Worm (Caenorhabditis elegans): Measurements from ENCODE around the gene enpl-1.

The enpl-1 gene

ce11 chrIV:11103501-11103900, 15.6 kb upstream of the enpl-1 start:
- TF ChIP-seq nhr-11 (tag; optimal IDR thresholded peaks at IDR 0.05) (peak; percentile 79), ceh-14 (tag; optimal IDR thresholded peaks at IDR 0.05) (no peak)

DNA sequence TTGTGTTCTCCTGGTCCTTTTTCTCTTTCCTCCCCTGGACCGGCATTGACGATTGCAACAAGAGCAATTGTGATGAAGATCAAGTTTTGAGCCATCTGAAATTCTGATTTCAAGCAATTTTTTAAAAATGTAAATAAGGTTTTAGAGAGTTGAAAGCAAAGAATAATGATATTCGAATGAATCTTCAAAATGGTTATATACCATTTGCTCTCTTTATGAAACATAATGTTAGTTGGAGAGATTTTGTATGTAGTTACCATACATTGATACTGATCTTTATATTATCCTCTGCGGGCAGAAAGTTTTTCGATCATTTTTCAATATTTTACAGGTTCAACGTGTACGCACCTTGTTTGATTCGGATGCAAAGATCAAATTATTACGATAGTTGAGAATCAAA, 13.4 kb upstream of the enpl-1 start, which contains the start of gene srlf-24:
TSS of gene srlf-24 (minus strand) at position 101 of the 400 bp plus-strand sequence.
- no peak for TF ChIP-seq mec-3 (tag; optimal IDR thresholded peaks at IDR 0.05; ENCODE audit: borderline replicate concordance)
- no peak for TF ChIP-seq nfya-1 (tag; optimal IDR thresholded peaks at IDR 0.05)
- TF ChIP-seq hlh-6 (tag; optimal IDR thresholded peaks at IDR 0.05), result no peak
- no peak for TF ChIP-seq pha-2 (tag; optimal IDR thresholded peaks at IDR 0.05)
- TF ChIP-seq madf-2 (tag; optimal IDR thresholded peaks at IDR 0.05), result no peak
- no peak for TF ChIP-seq ceh-14 (tag; optimal IDR thresholded peaks at IDR 0.05)
- TF ChIP-seq unc-42 (tag; optimal IDR thresholded peaks at IDR 0.05), result no peak
- no peak for TF ChIP-seq C08G9.2 (tag; optimal IDR thresholded peaks at IDR 0.05)
- no peak for TF ChIP-seq unc-3 (GFP tag; conservative IDR thresholded peaks at IDR 0.05)
- no peak for TF ChIP-seq unc-3 (tag; optimal IDR thresholded peaks at IDR 0.05)
- no peak for TF ChIP-seq Y22D7AL.16 (tag; optimal IDR thresholded peaks at IDR 0.05)
- TF ChIP-seq pax-1 (tag; optimal IDR thresholded peaks at IDR 0.05), result no peak
- no peak for TF ChIP-seq hlh-13 (GFP tag; optimal IDR thresholded peaks at IDR 0.05)
- no peak for TF ChIP-seq T23F11.4 (GFP tag; optimal IDR thresholded peaks at IDR 0.05)
- TF ChIP-seq ref-2 (tag; optimal IDR thresholded peaks at IDR 0.05), result no peak

- TF ChIP-seq C08G9.2 (tag; optimal IDR thresholded peaks at IDR 0.05) (no peak), nfya-1 (tag; optimal IDR thresholded peaks at IDR 0.05) (no peak), gmeb-2 (tag; optimal IDR thresholded peaks at IDR 0.05) (no peak), rnt-1 (tag; optimal IDR thresholded peaks at IDR 0.05) (no peak), ceh-2 (tag; optimal IDR thresholded peaks at IDR 0.05) (no peak), odd-2 (tag; optimal IDR thresholded peaks at IDR 0.05) (no peak), pqm-1 (tag; optimal IDR thresholded peaks at IDR 0.05) (no peak), pros-1 (tag; optimal IDR thresholded peaks at IDR 0.05) (no peak), elt-4 (tag; optimal IDR thresholded peaks at IDR 0.05) (no peak), ceh-9 (tag; optimal IDR thresholded peaks at IDR 0.05) (no peak), F13H6.1 (tag; optimal IDR thresholded peaks at IDR 0.05) (no peak), ref-2 (tag; optimal IDR thresholded peaks at IDR 0.05) (no peak), syd-9 (tag; optimal IDR thresholded peaks at IDR 0.05) (no peak), sox-2 (GFP tag; IDR thresholded peaks at IDR 0.05) (no peak)
These were observed 9.3 kb upstream of the enpl-1 start, which contains the start of gene pigk-1 for ce11 chrIV:11109771-11110170. TSS of gene pigk-1 (minus strand) at chrIV:11110018.

ce11 chrIV:11110995-11111619, 8.0 kb upstream of the enpl-1 start, which contains the start of gene rps-5:
TSS of gene rps-5 (minus strand) at chrIV:11111045.
- TF ChIP-seq pax-1 (tag; optimal IDR thresholded peaks at IDR 0.05), result no peak
- TF ChIP-seq unc-42 (tag; optimal IDR thresholded peaks at IDR 0.05), result peak; percentile 72
- TF ChIP-seq hlh-30 (tag; optimal IDR thresholded peaks at IDR 0.05; ENCODE audit: insufficient read depth), result no peak
- TF ChIP-seq ceh-6 (GFP tag; optimal IDR thresholded peaks at IDR 0.05), result no peak
- no peak for TF ChIP-seq unc-3 (GFP tag; conservative IDR thresholded peaks at IDR 0.05)
- no peak for TF ChIP-seq unc-3 (tag; optimal IDR thresholded peaks at IDR 0.05)
- no peak for TF ChIP-seq lin-11 (tag; optimal IDR thresholded peaks at IDR 0.05)
- no peak for TF ChIP-seq eyg-1 (tag; optimal IDR thresholded peaks at IDR 0.05)
- no peak for TF ChIP-seq syd-9 (tag; optimal IDR thresholded peaks at IDR 0.05)
- no peak for TF ChIP-seq tbx-7 (tag; optimal IDR thresholded peaks at IDR 0.05)
- no peak for TF ChIP-seq npax-4 (tag; optimal IDR thresholded peaks at IDR 0.05)
- TF ChIP-seq nfya-1 (tag; optimal IDR thresholded peaks at IDR 0.05), result peak; percentile 62
- peak; percentile 12 for TF ChIP-seq unc-55 (GFP tag; optimal IDR thresholded peaks at IDR 0.05)
- TF ChIP-seq sox-4 (tag; optimal IDR thresholded peaks at IDR 0.05), result no peak
- no peak for TF ChIP-seq nhr-232 (tag; optimal IDR thresholded peaks at IDR 0.05)
- TF ChIP-seq lim-6 (tag; optimal IDR thresholded peaks at IDR 0.05), result no peak
- no peak for TF ChIP-seq gmeb-2 (tag; optimal IDR thresholded peaks at IDR 0.05)
- TF ChIP-seq pha-2 (tag; optimal IDR thresholded peaks at IDR 0.05), result no peak
- no peak for TF ChIP-seq nhr-11 (tag; optimal IDR thresholded peaks at IDR 0.05)
- TF ChIP-seq hlh-15 (tag; optimal IDR thresholded peaks at IDR 0.05), result no peak
- TF ChIP-seq Y22D7AL.16 (tag; optimal IDR thresholded peaks at IDR 0.05), result no peak
- no peak for TF ChIP-seq ttx-3 (tag; optimal IDR thresholded peaks at IDR 0.05)
- TF ChIP-seq ceh-48 (tag; optimal IDR thresholded peaks at IDR 0.05), result no peak
- TF ChIP-seq odd-2 (tag; optimal IDR thresholded peaks at IDR 0.05), result no peak

All from whole organism, late embryonic.